Worm (Caenorhabditis elegans) whole organism, young adult: ENCODE results near the gene ZK892.6.
A peak's percentile ranks its signal among the peaks of the same experiment; 100 is the strongest.

Experiments used
- C17E4.6 ChIP-seq: fragments of 200-800 bp; sonication (Bioruptor generic); IDR thresholded peaks from 2 replicates; pipeline ENCODE4 v1.3.6; 2022; ENCODE audit warnings: missing genetic modification reagents, missing genetic modification characterization, missing compliant biosample characterization
- F22D6.2 ChIP-seq: sonication (generic microtip); optimal IDR thresholded peaks from 2 replicates; lab custom pipeline; 2016; ENCODE audit warnings: mild to moderate bottlenecking, missing genetic modification characterization, missing compliant biosample characterization
- F23B12.7 ChIP-seq: sonication (generic microtip); optimal IDR thresholded peaks from 2 replicates; lab custom pipeline; 2017; ENCODE audit warnings: missing genetic modification characterization, mild to moderate bottlenecking, missing compliant biosample characterization, antibody characterized with exemption, moderate library complexity; ENCODE audit not compliant: insufficient read depth
- F33H1.4 ChIP-seq: fragments of 200-800 bp; sonication (Bioruptor generic); IDR thresholded peaks from 2 replicates; pipeline ENCODE4 v1.3.6; 2022; ENCODE audit warnings: missing genetic modification reagents, missing genetic modification characterization, missing compliant biosample characterization
- F52B5.7 ChIP-seq: sonication (generic microtip); optimal IDR thresholded peaks from 2 replicates; lab custom pipeline; 2016; ENCODE audit warnings: mild to moderate bottlenecking, missing genetic modification characterization, missing compliant biosample characterization
- F57C9.4 ChIP-seq: sonication (generic microtip); optimal IDR thresholded peaks from 2 replicates; lab custom pipeline; 2017; ENCODE audit warnings: mild to moderate bottlenecking, missing genetic modification characterization, missing compliant biosample characterization
- K12H6.12 ChIP-seq: fragments of 200-800 bp; sonication (Bioruptor generic); optimal IDR thresholded peaks from 2 replicates; lab custom pipeline; 2018; ENCODE audit warnings: mild to moderate bottlenecking, missing genetic modification characterization, missing compliant biosample characterization
- Y53G8AR.9 ChIP-seq: fragments of 200-800 bp; sonication (Bioruptor generic); conservative IDR thresholded peaks from 2 replicates; pipeline ENCODE4 v1.3.6; 2022; ENCODE audit warnings: missing genetic modification reagents, missing genetic modification characterization, missing compliant biosample characterization
- Y56A3A.18 ChIP-seq: fragments of 200-800 bp; sonication (Bioruptor generic); IDR thresholded peaks from 2 replicates; pipeline ENCODE4 v1.3.6; 2022; ENCODE audit warnings: missing genetic modification reagents, missing genetic modification characterization, missing compliant biosample characterization
- ama-1 ChIP-seq, 3 experiments: fragments of 150-350 bp in 1 of 3; sonication (generic microtip) in 2 of 3; optimal IDR thresholded peaks; 2 replicates each; lab custom pipeline; 2014 to 2018; ENCODE audit warnings: missing biosample characterization in 2 of 3, missing genetic modification characterization in 2 of 3, missing genetic modification reagents in 2 of 3
- aptf-2 ChIP-seq: fragments of 200-800 bp; sonication (Bioruptor generic); conservative IDR thresholded peaks from 2 replicates; pipeline ENCODE4 v1.3.6; 2022; ENCODE audit warnings: missing genetic modification reagents, missing genetic modification characterization, missing compliant biosample characterization
- aptf-3 ChIP-seq: fragments of 200-800 bp; sonication (Bioruptor generic); IDR thresholded peaks from 2 replicates; pipeline ENCODE4 v1.3.6; 2022; ENCODE audit warnings: missing genetic modification characterization, missing compliant biosample characterization
- atf-7 ChIP-seq: sonication (generic microtip); optimal IDR thresholded peaks from 2 replicates; lab custom pipeline; 2017; ENCODE audit warnings: mild to moderate bottlenecking, missing genetic modification characterization, missing compliant biosample characterization
- attf-5 ChIP-seq: fragments of 200-800 bp; sonication (Bioruptor generic); optimal IDR thresholded peaks from 2 replicates; lab custom pipeline; 2018; ENCODE audit warnings: mild to moderate bottlenecking, missing genetic modification characterization, missing compliant biosample characterization
- attf-6 ChIP-seq: fragments of 200-800 bp; sonication (Bioruptor generic); IDR thresholded peaks from 2 replicates; pipeline ENCODE4 v1.3.6; 2022; ENCODE audit warnings: missing genetic modification reagents, missing genetic modification characterization, missing compliant biosample characterization
- cebp-2 ChIP-seq: fragments of 200-800 bp; sonication (Bioruptor generic); IDR thresholded peaks from 2 replicates; pipeline ENCODE4 v1.3.6; 2022; ENCODE audit warnings: missing genetic modification characterization, missing compliant biosample characterization
- ceh-79 ChIP-seq: sonication (generic microtip); optimal IDR thresholded peaks from 2 replicates; lab custom pipeline; 2017; ENCODE audit warnings: mild to moderate bottlenecking, missing genetic modification characterization, missing compliant biosample characterization
- chd-7 ChIP-seq: sonication (generic microtip); optimal IDR thresholded peaks from 2 replicates; lab custom pipeline; 2016; ENCODE audit warnings: mild to moderate bottlenecking, missing genetic modification characterization, moderate library complexity, missing compliant biosample characterization
- dpff-1 ChIP-seq: sonication (generic microtip); optimal IDR thresholded peaks from 2 replicates; lab custom pipeline; 2017; ENCODE audit warnings: mild to moderate bottlenecking, missing genetic modification characterization, missing compliant biosample characterization
- efl-1 ChIP-seq: fragments of 150-350 bp; optimal IDR thresholded peaks from 2 replicates; lab custom pipeline; 2014; ENCODE audit warnings: missing biosample characterization, missing genetic modification reagents, missing genetic modification characterization
- egl-18 ChIP-seq: fragments of 200-800 bp; sonication (Bioruptor generic); IDR thresholded peaks from 2 replicates; pipeline ENCODE4 v1.3.6; 2022; ENCODE audit warnings: missing genetic modification reagents, missing genetic modification characterization, missing compliant biosample characterization
- ekl-4 ChIP-seq: fragments of 200-800 bp; sonication (Bioruptor generic); IDR thresholded peaks from 2 replicates; pipeline ENCODE4 v1.3.6; 2022; ENCODE audit warnings: missing genetic modification reagents, missing genetic modification characterization, missing compliant biosample characterization
- hmg-1.2 ChIP-seq: fragments of 200-800 bp; sonication (Bioruptor generic); IDR thresholded peaks from 2 replicates; pipeline ENCODE4 v1.3.6; 2022; ENCODE audit warnings: missing genetic modification reagents, missing genetic modification characterization, missing compliant biosample characterization
- let-607 ChIP-seq, 2 experiments: fragments of 200-800 bp in 1 of 2; sonication (Bioruptor generic) in 1 of 2; sonication (generic microtip) in 1 of 2; optimal IDR thresholded peaks; 2 replicates each; lab custom pipeline; 2016 to 2018; ENCODE audit warnings: mild to moderate bottlenecking in 2 of 2, missing compliant biosample characterization in 2 of 2, missing genetic modification characterization in 2 of 2, moderate library complexity in 2 of 2, missing genotype in 1 of 2
- lin-40 ChIP-seq: sonication (generic microtip); optimal IDR thresholded peaks from 2 replicates; lab custom pipeline; 2016; ENCODE audit warnings: missing genetic modification characterization, mild to moderate bottlenecking, missing compliant biosample characterization, missing genotype, missing genetic modification reagents
- madf-3 ChIP-seq: fragments of 200-800 bp; sonication (Bioruptor generic); IDR thresholded peaks from 2 replicates; pipeline ENCODE4 v1.3.6; 2022; ENCODE audit warnings: missing genetic modification reagents, missing genetic modification characterization, missing compliant biosample characterization
- mcd-1 ChIP-seq: fragments of 200-800 bp; sonication (Bioruptor generic); IDR thresholded peaks from 2 replicates; pipeline ENCODE4 v1.3.6; 2022; ENCODE audit warnings: missing genetic modification reagents, missing genetic modification characterization, missing compliant biosample characterization
- nfya-2 ChIP-seq: fragments of 200-800 bp; sonication (Bioruptor generic); IDR thresholded peaks from 2 replicates; pipeline ENCODE4 v1.3.6; 2022; ENCODE audit warnings: missing genetic modification reagents, missing genetic modification characterization, missing compliant biosample characterization
- nfyb-1 ChIP-seq: fragments of 200-800 bp; sonication (Bioruptor generic); IDR thresholded peaks from 2 replicates; pipeline ENCODE4 v1.3.6; 2022; ENCODE audit warnings: missing genetic modification reagents, missing genetic modification characterization, missing compliant biosample characterization
- nhr-80 ChIP-seq: sonication (generic microtip); optimal IDR thresholded peaks from 2 replicates; lab custom pipeline; 2016; ENCODE audit warnings: missing genetic modification characterization, missing compliant biosample characterization
- rpc-1 ChIP-seq, 2 experiments: fragments of 150-350 bp in 1 of 2; sonication (generic microtip) in 1 of 2; optimal IDR thresholded peaks; 2 replicates each; lab custom pipeline; 2014 to 2018; ENCODE audit warnings: missing biosample characterization in 1 of 2, missing genetic modification characterization in 1 of 2, missing genetic modification reagents in 1 of 2, missing genotype in 1 of 2
- tbp1 ChIP-seq: fragments of 200-800 bp; sonication (Bioruptor generic); optimal IDR thresholded peaks from 2 replicates; lab custom pipeline; 2018; ENCODE audit warnings: mild to moderate bottlenecking, missing genetic modification characterization, missing compliant biosample characterization
- tlf-1 ChIP-seq: fragments of 200-800 bp; sonication (Bioruptor generic); optimal IDR thresholded peaks from 2 replicates; lab custom pipeline; 2018; ENCODE audit warnings: mild to moderate bottlenecking, missing genetic modification characterization, missing compliant biosample characterization
- unc-130 ChIP-seq: sonication (generic microtip); optimal IDR thresholded peaks from 2 replicates; lab custom pipeline; 2016; ENCODE audit warnings: missing genetic modification reagents, missing genetic modification characterization, missing compliant biosample characterization
- zim-3 ChIP-seq: sonication (generic microtip); optimal IDR thresholded peaks from 2 replicates; lab custom pipeline; 2017; ENCODE audit warnings: mild to moderate bottlenecking, missing genetic modification characterization, moderate library complexity, missing compliant biosample characterization
- ztf-3 ChIP-seq: fragments of 200-800 bp; sonication (Bioruptor generic); optimal IDR thresholded peaks from 2 replicates; lab custom pipeline; 2018; ENCODE audit warnings: mild to moderate bottlenecking, missing genetic modification characterization, missing compliant biosample characterization

ZK892.6 gene

DNA sequence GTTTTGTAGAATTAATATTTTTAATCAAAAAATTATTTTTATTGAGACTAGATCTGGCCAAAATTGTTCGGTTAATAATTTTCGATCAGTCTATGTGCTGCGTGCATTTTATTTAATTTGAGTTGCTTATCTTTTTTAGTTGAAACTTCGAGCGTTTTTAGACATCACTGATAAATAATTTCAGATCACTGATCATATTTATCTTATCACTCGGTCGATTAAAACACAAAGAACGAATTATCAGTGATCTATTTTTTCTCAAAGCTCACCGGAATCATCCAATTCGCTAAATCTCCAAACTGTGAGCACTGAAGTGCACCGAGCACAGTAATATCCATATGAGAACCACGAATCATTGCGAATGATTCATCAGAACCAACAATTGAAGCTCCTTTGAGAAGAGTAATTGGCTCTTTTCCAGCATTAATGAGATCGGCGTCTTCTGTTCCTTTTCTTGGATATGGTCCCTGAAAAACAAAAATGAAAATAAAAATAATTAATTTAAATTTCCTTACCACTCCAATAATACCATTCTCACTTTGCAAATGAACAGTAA lies 44.8 kb downstream of the ZK892.6 start:
- TF ChIP-seq nhr-80 (tag; lab: Kevin White, UChicago): peak; percentile 6
- TF ChIP-seq C17E4.6 (GFP tag; lab: Robert Waterston, UW): no peak
- 0 out of 2 replicates have a peak, but pooled peaks have one; percentile 11 for TF ChIP-seq nfyb-1 (GFP tag; lab: Robert Waterston, UW)
- no peak for TF ChIP-seq F23B12.7
- TF ChIP-seq, all 124 proteins: peak for 2

DNA sequence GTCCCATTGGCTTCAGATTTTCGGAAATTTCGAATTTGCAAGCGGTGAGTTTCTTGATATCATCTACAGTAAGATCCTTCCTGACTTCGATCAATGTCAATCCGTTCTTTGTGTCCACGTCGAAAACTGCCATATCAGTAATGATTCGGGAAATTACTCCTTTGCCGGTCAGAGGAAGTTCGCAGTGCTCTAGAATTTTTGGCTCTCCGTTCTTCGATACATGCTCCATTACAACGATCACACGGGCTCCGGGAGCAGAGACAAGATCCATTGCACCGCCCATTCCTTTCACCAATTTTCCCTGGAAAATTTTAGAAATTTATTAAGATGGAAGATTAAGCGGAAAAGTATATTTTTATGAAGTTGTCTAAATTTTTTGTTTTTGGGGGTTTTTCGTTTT lies 45.4 kb downstream of the ZK892.6 start:
- TF ChIP-seq chd-7 (tag; lab: Kevin White, UChicago) (peak; percentile 63), zim-3 (tag; lab: Kevin White, UChicago) (peak; percentile 49), attf-6 (GFP tag; lab: Robert Waterston, UW) (no peak), tbp1 (GFP tag; lab: Kevin White, UChicago) (no peak), atf-7 (tag; lab: Kevin White, UChicago) (no peak), F57C9.4 (tag; lab: Kevin White, UChicago) (no peak), F52B5.7 (tag; lab: Kevin White, UChicago) (peak; percentile 42), aptf-2 (GFP tag; lab: Robert Waterston, UW) (no peak), ztf-3 (GFP tag; lab: Kevin White, UChicago) (no peak), nfya-2 (GFP tag; lab: Robert Waterston, UW) (no peak), attf-5 (GFP tag; lab: Kevin White, UChicago) (no peak), tlf-1 (no peak), hmg-1.2 (GFP tag; lab: Robert Waterston, UW) (peak; percentile 20; the same call in 1 of the 2 replicates), dpff-1 (no peak), F33H1.4 (GFP tag; lab: Robert Waterston, UW) (no peak), K12H6.12 (no peak), rpc-1 (optimal IDR thresholded peaks at IDR 0.05; lab: Kevin White, UChicago) (no peak), rpc-1 (tag; optimal IDR thresholded peaks at IDR 0.05; lab: Kevin White, UChicago) (no peak), ekl-4 (peak; percentile 56), cebp-2 (peak; percentile 72; the same call in 1 of the 2 replicates), Y56A3A.18 (GFP tag; lab: Robert Waterston, UW) (peak; percentile 70; the same call in 1 of the 2 replicates), Y53G8AR.9 (GFP tag; lab: Robert Waterston, UW) (0 out of 2 replicates have a peak, but pooled peaks have one; percentile 10), ama-1 (optimal IDR thresholded peaks at IDR 0.05; lab: Kevin White, UChicago) (no peak), ama-1 (GFP tag; optimal IDR thresholded peaks at IDR 0.05; lab: Kevin White, UChicago) (no peak), let-607 (tag; optimal IDR thresholded peaks at IDR 0.05; lab: Kevin White, UChicago) (peak in 1 of 2 experiments; percentile 16), aptf-3 (GFP tag; lab: Robert Waterston, UW) (peak; percentile 69; the same call in 1 of the 2 replicates), mcd-1 (GFP tag; lab: Robert Waterston, UW) (0 out of 2 replicates have a peak, but pooled peaks have one; percentile 28), F22D6.2 (tag; lab: Kevin White, UChicago) (no peak), efl-1 (GFP tag; lab: Kevin White, UChicago) (no peak), madf-3 (GFP tag; lab: Robert Waterston, UW) (peak; percentile 71; the same call in 1 of the 2 replicates), unc-130 (GFP tag; lab: Kevin White, UChicago) (no peak), lin-40 (tag; lab: Kevin White, UChicago) (no peak), ceh-79 (no peak), egl-18 (GFP tag; lab: Robert Waterston, UW) (no peak)
- TF ChIP-seq, all 124 proteins: peak for 12
